Fruit fly (Drosophila melanogaster) Kc167 (cell line): Measurements from ENCODE around the gene CG2652.

Experiments used
- Myc ChIP-seq: fragments of >200 bp; optimal IDR thresholded peaks from 2 replicates; lab custom pipeline; 2017; ENCODE audit warnings: missing external identifiers
- Sin3A ChIP-seq: fragments of >200 bp; optimal IDR thresholded peaks from 2 replicates; lab custom pipeline; 2018; ENCODE audit warnings: missing external identifiers
- h ChIP-seq: fragments of >200 bp; optimal IDR thresholded peaks from 3 replicates; lab custom pipeline; 2018; ENCODE audit warnings: missing external identifiers
- insv ChIP-seq: fragments of >200 bp; optimal IDR thresholded peaks from 3 replicates; lab custom pipeline; 2018; ENCODE audit warnings: missing external identifiers
- psq ChIP-seq: fragments of >200 bp; optimal IDR thresholded peaks from 2 replicates; lab custom pipeline; 2017; ENCODE audit warnings: missing external identifiers
- ttk ChIP-seq: sonication (Bioruptor generic); optimal IDR thresholded peaks from 2 replicates; lab custom pipeline; 2017; ENCODE audit warnings: missing external identifiers

DNA sequence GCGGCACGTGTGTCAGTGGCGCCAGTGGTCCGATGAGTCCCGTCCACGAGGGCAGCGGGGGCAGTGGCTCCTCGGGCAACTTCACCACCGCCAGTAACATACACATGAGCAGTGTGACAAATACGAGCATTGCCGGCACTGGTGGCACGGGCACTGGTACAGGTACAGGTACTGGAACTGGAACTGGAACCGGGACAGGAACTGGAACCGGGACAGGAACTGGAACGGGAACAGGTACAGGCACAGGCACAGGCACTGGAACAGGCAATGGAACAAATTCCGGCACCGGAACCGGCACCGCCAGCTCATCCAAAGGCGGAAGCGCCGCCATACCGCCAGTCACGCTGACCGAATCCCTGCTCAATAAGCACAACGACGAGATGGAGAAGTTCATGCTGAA lies 7.6 kb upstream of the CG2652 start:
- TF ChIP-seq h (lab: Kevin White, UChicago) (no peak), ttk (no peak), psq (no peak), Sin3A (no peak), insv (lab: Kevin White, UChicago) (no peak), Myc (no peak)
